Fruit fly (Drosophila melanogaster): ENCODE data around the gene CG7920.

CG7920 gene

DNA sequence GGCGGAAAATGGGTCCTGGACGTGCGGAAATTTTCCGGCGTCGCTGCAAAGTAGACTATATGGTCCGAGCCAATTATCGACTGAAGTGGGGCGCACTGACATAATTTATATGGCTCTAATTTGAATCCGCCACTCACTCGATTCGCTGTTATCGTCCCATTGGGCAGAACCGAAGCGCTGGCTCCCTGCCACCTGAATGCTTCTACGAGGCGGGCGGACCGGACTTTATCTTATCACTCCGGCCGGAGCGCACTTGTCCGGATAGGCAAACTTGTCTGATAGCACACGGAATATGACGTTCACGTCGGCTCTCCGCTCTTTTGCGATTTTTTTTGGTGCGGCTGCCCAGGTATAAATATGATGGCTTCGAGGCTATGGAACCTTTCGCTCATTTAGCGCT lies 47.5 kb upstream of the CG7920 start:
- no peak for TF ChIP-seq ey (GFP tag; optimal IDR thresholded peaks at IDR 0.05)
- no peak for TF ChIP-seq sage (GFP tag; optimal IDR thresholded peaks at IDR 0.05)
- peak; percentile 84 for TF ChIP-seq h (GFP tag; optimal IDR thresholded peaks at IDR 0.05)
- peak; percentile 7 for TF ChIP-seq br (GFP tag; optimal IDR thresholded peaks at IDR 0.05)
- no peak for TF ChIP-seq Hr78 (GFP tag; optimal IDR thresholded peaks at IDR 0.05)
- TF ChIP-seq dsf (GFP tag; optimal IDR thresholded peaks at IDR 0.05; ENCODE audit: borderline replicate concordance), result no peak

DNA sequence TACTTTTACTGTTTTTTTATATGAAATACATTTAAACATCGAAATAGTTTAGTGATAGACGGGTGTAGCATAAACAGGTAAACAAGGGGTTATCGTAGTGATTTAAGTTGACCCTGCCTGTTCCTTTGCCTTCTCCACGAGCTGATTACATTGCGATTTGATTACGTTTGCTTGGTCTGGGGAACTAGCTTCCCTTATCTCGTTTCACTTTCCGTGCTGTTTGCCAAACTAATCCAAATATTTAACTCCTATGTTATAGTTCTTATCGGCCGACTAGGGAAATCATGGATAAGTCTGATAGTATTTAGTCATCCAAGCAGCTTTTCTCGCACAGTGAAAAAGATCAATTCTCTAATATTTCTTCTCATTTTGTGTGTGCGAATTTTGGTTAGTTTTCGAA lies 46.9 kb upstream of the CG7920 start:
- no peak for TF ChIP-seq dl (GFP tag; optimal IDR thresholded peaks at IDR 0.05; ENCODE audit: insufficient read depth in 1 of 2, partially characterized antibody in 2 of 2)
- no peak for TF ChIP-seq foxo (GFP tag; optimal IDR thresholded peaks at IDR 0.05)
- TF ChIP-seq Jra (GFP tag; optimal IDR thresholded peaks at IDR 0.05), result no peak
- no peak for TF ChIP-seq CG32264 (GFP tag; optimal IDR thresholded peaks at IDR 0.05)
- no peak for TF ChIP-seq jim (GFP tag; optimal IDR thresholded peaks at IDR 0.05)
- TF ChIP-seq fru (GFP tag; optimal IDR thresholded peaks at IDR 0.05), result no peak
- no peak for TF ChIP-seq OdsH (GFP tag; optimal IDR thresholded peaks at IDR 0.05)
- TF ChIP-seq Myc (optimal IDR thresholded peaks at IDR 0.05), result no peak
- no peak for TF ChIP-seq HLH106 (tag; optimal IDR thresholded peaks at IDR 0.05)
- no peak for TF ChIP-seq lola (GFP tag; optimal IDR thresholded peaks at IDR 0.05)
- TF ChIP-seq Hr78 (GFP tag; optimal IDR thresholded peaks at IDR 0.05), result no peak
- TF ChIP-seq sv (GFP tag; optimal IDR thresholded peaks at IDR 0.05), result no peak
- no peak for TF ChIP-seq ey (GFP tag; optimal IDR thresholded peaks at IDR 0.05)
- TF ChIP-seq br (GFP tag; optimal IDR thresholded peaks at IDR 0.05), result no peak
- no peak for TF ChIP-seq Sp1 (GFP tag; optimal IDR thresholded peaks at IDR 0.05)
- TF ChIP-seq CrebA (GFP tag; optimal IDR thresholded peaks at IDR 0.05; ENCODE audit: borderline replicate concordance), result no peak
- TF ChIP-seq Vsx2 (GFP tag; optimal IDR thresholded peaks at IDR 0.05; ENCODE audit: partially characterized antibody), result no peak
- TF ChIP-seq Hnf4 (GFP tag; optimal IDR thresholded peaks at IDR 0.05), result no peak

DNA sequence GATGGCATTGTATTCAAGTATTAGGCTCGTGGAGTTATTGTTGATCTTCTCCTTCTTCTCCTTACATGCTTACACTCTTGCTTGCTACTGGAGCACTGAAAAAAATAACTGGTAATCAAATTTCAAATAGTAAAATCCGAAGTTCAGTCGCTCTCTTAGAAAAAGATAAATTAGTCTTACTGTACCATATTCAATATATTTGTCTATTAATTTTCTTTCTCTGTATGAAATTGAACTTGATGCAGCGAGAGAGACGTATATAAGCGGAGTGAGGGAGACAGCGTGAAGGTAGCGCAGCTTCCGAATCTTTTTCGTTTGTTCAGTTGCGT lies 46.0 kb upstream of the CG7920 start:
- TF ChIP-seq ey (GFP tag; optimal IDR thresholded peaks at IDR 0.05) (peak; percentile 93), Myc (optimal IDR thresholded peaks at IDR 0.05) (no peak), HLH106 (tag; optimal IDR thresholded peaks at IDR 0.05) (peak; percentile 90), Hr78 (GFP tag; optimal IDR thresholded peaks at IDR 0.05) (no peak), Hnf4 (GFP tag; optimal IDR thresholded peaks at IDR 0.05) (peak; percentile 92), GATAd (GFP tag; optimal IDR thresholded peaks at IDR 0.05) (peak; percentile 60), Mio (GFP tag; optimal IDR thresholded peaks at IDR 0.05) (peak; percentile 22), sv (GFP tag; optimal IDR thresholded peaks at IDR 0.05) (peak; percentile 40), dl (GFP tag; optimal IDR thresholded peaks at IDR 0.05; ENCODE audit: insufficient read depth in 1 of 2, partially characterized antibody in 2 of 2) (no peak), Hr83 (GFP tag; optimal IDR thresholded peaks at IDR 0.05; ENCODE audit: poor library complexity, severe bottlenecking) (no peak), sage (GFP tag; optimal IDR thresholded peaks at IDR 0.05) (peak; percentile 93), N (GFP tag; optimal IDR thresholded peaks at IDR 0.05) (no peak), fru (GFP tag; optimal IDR thresholded peaks at IDR 0.05) (peak; percentile 95), woc (GFP tag; optimal IDR thresholded peaks at IDR 0.05) (peak; percentile 87), Vsx2 (GFP tag; optimal IDR thresholded peaks at IDR 0.05; ENCODE audit: partially characterized antibody) (no peak), CG9705 (GFP tag; optimal IDR thresholded peaks at IDR 0.05) (peak; percentile 44), Sp1 (GFP tag; optimal IDR thresholded peaks at IDR 0.05) (peak; percentile 89), OdsH (GFP tag; optimal IDR thresholded peaks at IDR 0.05) (peak; percentile 88), dmrt93B (GFP tag; optimal IDR thresholded peaks at IDR 0.05) (peak; percentile 76), lola (GFP tag; optimal IDR thresholded peaks at IDR 0.05) (no peak), psq (GFP tag; optimal IDR thresholded peaks at IDR 0.05) (peak; percentile 87), br (GFP tag; optimal IDR thresholded peaks at IDR 0.05) (peak; percentile 93), brk (GFP tag; optimal IDR thresholded peaks at IDR 0.05) (peak; percentile 79), Dfd (GFP tag; optimal IDR thresholded peaks at IDR 0.05) (no peak), dsf (GFP tag; optimal IDR thresholded peaks at IDR 0.05; ENCODE audit: borderline replicate concordance) (no peak), Jra (GFP tag; optimal IDR thresholded peaks at IDR 0.05) (peak; percentile 88), Abd-B (GFP tag; optimal IDR thresholded peaks at IDR 0.05) (no peak), rgr (GFP tag; optimal IDR thresholded peaks at IDR 0.05) (peak; percentile 92), jim (GFP tag; optimal IDR thresholded peaks at IDR 0.05) (no peak), Dif (GFP tag; optimal IDR thresholded peaks at IDR 0.05; ENCODE audit: partially characterized antibody) (no peak), tai (GFP tag; optimal IDR thresholded peaks at IDR 0.05) (peak; percentile 83), CrebA (GFP tag; optimal IDR thresholded peaks at IDR 0.05; ENCODE audit: borderline replicate concordance) (no peak), Rel (GFP tag; optimal IDR thresholded peaks at IDR 0.05) (peak; percentile 37), Rel (tag; optimal IDR thresholded peaks at IDR 0.05) (peak; percentile 47), pan (optimal IDR thresholded peaks at IDR 0.05) (no peak), CG32264 (GFP tag; optimal IDR thresholded peaks at IDR 0.05) (peak; percentile 91), usp (GFP tag; optimal IDR thresholded peaks at IDR 0.05) (no peak), foxo (GFP tag; optimal IDR thresholded peaks at IDR 0.05) (peak; percentile 58 to 93), h (GFP tag; optimal IDR thresholded peaks at IDR 0.05) (peak; percentile 95)

Measured in whole organism, wandering third instar larva.